Fruit fly (Drosophila melanogaster) whole organism, pupa: ENCODE data around the gene CG11262.

Experiments used
- CG10348 ChIP-seq: fragments of 200-800 bp; sonication (Bioruptor generic); IDR thresholded peaks from 2 replicates; pipeline ENCODE4 v1.3.6; 2022; ENCODE audit warnings: missing biosample characterization, missing genetic modification characterization
- CG14655 ChIP-seq: fragments of 200-800 bp; sonication (Bioruptor generic); optimal IDR thresholded peaks from 3 replicates; lab custom pipeline; 2017; ENCODE audit warnings: mild to moderate bottlenecking, missing biosample characterization, missing genetic modification reagents, missing genetic modification characterization
- CG15710 ChIP-seq: fragments of 200-800 bp; sonication (Bioruptor generic); optimal IDR thresholded peaks from 2 replicates; lab custom pipeline; 2018; ENCODE audit warnings: missing biosample characterization, mild to moderate bottlenecking, missing genetic modification characterization, moderate library complexity
- CG8159 ChIP-seq: fragments of 200-800 bp; sonication (Bioruptor generic); optimal IDR thresholded peaks from 3 replicates; lab custom pipeline; 2018; ENCODE audit warnings: missing biosample characterization, mild to moderate bottlenecking, missing genetic modification characterization, moderate library complexity
- D1 ChIP-seq: fragments of 200-800 bp; sonication (Bioruptor generic); optimal IDR thresholded peaks from 2 replicates; lab custom pipeline; 2018; ENCODE audit warnings: missing biosample characterization, mild to moderate bottlenecking, missing genetic modification characterization, moderate library complexity
- gl ChIP-seq: fragments of 200-800 bp; sonication (Bioruptor generic); optimal IDR thresholded peaks from 2 replicates; lab custom pipeline; 2018; ENCODE audit warnings: missing biosample characterization, mild to moderate bottlenecking, missing genetic modification characterization

dm6 chr3L:12954547-12954946, 40.4 kb upstream of the CG11262 start, which contains the start of gene CG10752:
- TF ChIP-seq D1 (tag; lab: Kevin White, UChicago) = no peak
- no peak for TF ChIP-seq gl (tag; lab: Kevin White, UChicago)
- TF ChIP-seq CG14655 = no peak
- no peak for TF ChIP-seq CG8159 (tag; lab: Kevin White, UChicago)
- no peak for TF ChIP-seq CG10348 (GFP tag; lab: Robert Waterston, UW)
- TF ChIP-seq CG15710 = no peak
